Fruit fly (Drosophila melanogaster) whole organism, prepupa: ENCODE measurements around the gene E5.
A peak's percentile ranks its signal among the peaks of the same experiment; 100 is the strongest.

ENCODE experiments used
- CG10631 ChIP-seq: fragments of 200-800 bp; sonication (Bioruptor generic); optimal IDR thresholded peaks from 2 replicates; lab custom pipeline; 2016; ENCODE audit warnings: missing biosample characterization, missing genetic modification characterization
- CG11762 ChIP-seq: fragments of 200-800 bp; sonication (Bioruptor generic); optimal IDR thresholded peaks from 3 replicates; lab custom pipeline; 2016; ENCODE audit warnings: missing biosample characterization, missing genetic modification characterization; ENCODE audit not compliant: insufficient read depth
- CG11902 ChIP-seq: fragments of 200-800 bp; sonication (Bioruptor generic); optimal IDR thresholded peaks from 3 replicates; lab custom pipeline; 2016; ENCODE audit warnings: missing biosample characterization, missing genetic modification characterization
- CG15336 ChIP-seq: fragments of 200-800 bp; sonication (Bioruptor generic); IDR thresholded peaks from 2 replicates; pipeline ENCODE4 v1.3.6; 2022; ENCODE audit warnings: missing biosample characterization, missing genetic modification characterization
- CG16779 ChIP-seq: fragments of 200-800 bp; sonication (Bioruptor generic); optimal IDR thresholded peaks from 3 replicates; lab custom pipeline; 2017; ENCODE audit warnings: missing biosample characterization, mild to moderate bottlenecking, missing genetic modification characterization
- CG3032 ChIP-seq: fragments of 200-800 bp; optimal IDR thresholded peaks from 2 replicates; lab custom pipeline; 2019; ENCODE audit warnings: missing biosample characterization, mild to moderate bottlenecking, missing genetic modification characterization, moderate library complexity
- CG31627 ChIP-seq: fragments of 200-800 bp; sonication (Bioruptor generic); optimal IDR thresholded peaks from 3 replicates; lab custom pipeline; 2016; ENCODE audit warnings: missing biosample characterization, missing genetic modification characterization
- CG32006 ChIP-seq: fragments of 200-800 bp; sonication (Bioruptor generic); optimal IDR thresholded peaks from 3 replicates; lab custom pipeline; 2017; ENCODE audit warnings: missing biosample characterization, mild to moderate bottlenecking, missing genetic modification characterization
- CG4318 ChIP-seq: fragments of 200-800 bp; sonication (Bioruptor generic); optimal IDR thresholded peaks from 3 replicates; lab custom pipeline; 2017; ENCODE audit warnings: missing biosample characterization, mild to moderate bottlenecking, missing genetic modification characterization
- CG6163 ChIP-seq: fragments of 200-800 bp; sonication (Bioruptor generic); IDR thresholded peaks from 3 replicates; pipeline ENCODE4 v1.3.6; 2022; ENCODE audit warnings: missing biosample characterization, missing genetic modification characterization
- CG6792 ChIP-seq: fragments of 200-800 bp; sonication (Bioruptor generic); optimal IDR thresholded peaks from 3 replicates; lab custom pipeline; 2016; ENCODE audit warnings: missing biosample characterization, missing genetic modification characterization
- CG8119 ChIP-seq: fragments of 200-800 bp; sonication (Bioruptor generic); IDR thresholded peaks from 3 replicates; pipeline ENCODE4 v1.3.6; 2022; ENCODE audit warnings: missing biosample characterization, missing genetic modification characterization
- CG8319 ChIP-seq: fragments of 200-800 bp; sonication (Bioruptor generic); optimal IDR thresholded peaks from 3 replicates; lab custom pipeline; 2016; ENCODE audit warnings: missing biosample characterization, missing genetic modification characterization
- CG8632 ChIP-seq: fragments of 200-800 bp; sonication (Bioruptor generic); optimal IDR thresholded peaks from 3 replicates; lab custom pipeline; 2016; ENCODE audit warnings: missing biosample characterization, missing genetic modification characterization
- CG9139 ChIP-seq: fragments of 200-800 bp; sonication (Bioruptor generic); optimal IDR thresholded peaks from 3 replicates; lab custom pipeline; 2017; ENCODE audit warnings: missing biosample characterization, mild to moderate bottlenecking, missing genetic modification characterization
- Eip78C ChIP-seq: fragments of 200-800 bp; sonication (Bioruptor generic); peaks from one replicate; lab custom pipeline; 2016; ENCODE audit warnings: missing biosample characterization, missing genetic modification characterization
- Eip93F ChIP-seq: fragments of 200-800 bp; sonication (Bioruptor generic); optimal IDR thresholded peaks from 2 replicates; lab custom pipeline; 2016; ENCODE audit warnings: missing biosample characterization, mild to moderate bottlenecking, missing genetic modification characterization
- Ets21C ChIP-seq: fragments of 200-800 bp; sonication (Bioruptor generic); optimal IDR thresholded peaks from 3 replicates; lab custom pipeline; 2016; ENCODE audit warnings: missing biosample characterization, missing genetic modification characterization
- Hr38 ChIP-seq: sonication (Bioruptor generic); optimal IDR thresholded peaks from 2 replicates; lab custom pipeline; 2016; ENCODE audit warnings: missing biosample characterization, missing genetic modification characterization
- Hr39 ChIP-seq: fragments of 200-800 bp; sonication (Bioruptor generic); optimal IDR thresholded peaks from 2 replicates; lab custom pipeline; 2016; ENCODE audit warnings: missing biosample characterization, missing genetic modification characterization
- Hr4 ChIP-seq: fragments of 200-800 bp; sonication (Bioruptor generic); optimal IDR thresholded peaks from 3 replicates; lab custom pipeline; 2016; ENCODE audit warnings: missing biosample characterization, missing genetic modification characterization
- Lpt ChIP-seq: fragments of 200-800 bp; sonication (Bioruptor generic); optimal IDR thresholded peaks from 3 replicates; lab custom pipeline; 2016; ENCODE audit warnings: missing biosample characterization, missing genetic modification characterization
- Met ChIP-seq: fragments of 200-800 bp; sonication (Bioruptor generic); optimal IDR thresholded peaks from 3 replicates; lab custom pipeline; 2016; ENCODE audit warnings: missing biosample characterization, missing genetic modification characterization
- OdsH ChIP-seq: fragments of 200-800 bp; sonication (Bioruptor generic); optimal IDR thresholded peaks from 3 replicates; lab custom pipeline; 2016; ENCODE audit warnings: missing biosample characterization, missing genetic modification characterization
- Smox ChIP-seq: fragments of 200-800 bp; sonication (Bioruptor generic); optimal IDR thresholded peaks from 3 replicates; lab custom pipeline; 2016; ENCODE audit warnings: missing biosample characterization, missing genetic modification characterization
- Sox102F ChIP-seq: fragments of 200-800 bp; sonication (Bioruptor generic); optimal IDR thresholded peaks from 2 replicates; lab custom pipeline; 2016; ENCODE audit warnings: missing biosample characterization, mild to moderate bottlenecking, missing genetic modification characterization
- Sox15 ChIP-seq: fragments of 200-800 bp; sonication (Bioruptor generic); optimal IDR thresholded peaks from 3 replicates; lab custom pipeline; 2016; ENCODE audit warnings: missing biosample characterization, missing genetic modification characterization
- achi ChIP-seq: fragments of 200-800 bp; sonication (Bioruptor generic); optimal IDR thresholded peaks from 3 replicates; lab custom pipeline; 2016; ENCODE audit warnings: missing biosample characterization, missing genetic modification characterization
- acj6 ChIP-seq: fragments of 200-800 bp; sonication (Bioruptor generic); optimal IDR thresholded peaks from 3 replicates; lab custom pipeline; 2016; ENCODE audit warnings: missing biosample characterization, missing genetic modification characterization
- cyc ChIP-seq: fragments of 200-800 bp; sonication (Bioruptor generic); optimal IDR thresholded peaks from 3 replicates; lab custom pipeline; 2016; ENCODE audit warnings: missing biosample characterization, missing genetic modification characterization
- dac ChIP-seq: fragments of 200-800 bp; sonication (Bioruptor generic); optimal IDR thresholded peaks from 2 replicates; lab custom pipeline; 2017; ENCODE audit warnings: missing biosample characterization, mild to moderate bottlenecking, missing genetic modification characterization
- eg ChIP-seq: fragments of 200-800 bp; sonication (Bioruptor generic); IDR thresholded peaks from 3 replicates; pipeline ENCODE4 v1.3.6; 2022; ENCODE audit warnings: missing biosample characterization, missing genetic modification characterization
- esn ChIP-seq: fragments of 200-800 bp; sonication (Bioruptor generic); optimal IDR thresholded peaks from 2 replicates; lab custom pipeline; 2016; ENCODE audit warnings: missing biosample characterization, mild to moderate bottlenecking, missing genetic modification characterization, moderate library complexity
- fd59A ChIP-seq: fragments of 200-800 bp; sonication (Bioruptor generic); optimal IDR thresholded peaks from 2 replicates; lab custom pipeline; 2017; ENCODE audit warnings: missing biosample characterization, mild to moderate bottlenecking, missing genetic modification characterization, missing genetic modification reagents
- fd85E ChIP-seq: fragments of 200-800 bp; sonication (Bioruptor generic); optimal IDR thresholded peaks from 3 replicates; lab custom pipeline; 2016; ENCODE audit warnings: missing biosample characterization, missing genetic modification characterization
- fkh ChIP-seq: fragments of 200-800 bp; sonication (Bioruptor generic); optimal IDR thresholded peaks from 3 replicates; lab custom pipeline; 2017; ENCODE audit warnings: missing biosample characterization, mild to moderate bottlenecking, missing genetic modification characterization, moderate library complexity
- lz ChIP-seq: fragments of 200-800 bp; sonication (Bioruptor generic); optimal IDR thresholded peaks from 3 replicates; lab custom pipeline; 2016; ENCODE audit warnings: missing biosample characterization, missing genetic modification characterization
- net ChIP-seq: fragments of 200-800 bp; sonication (Bioruptor generic); optimal IDR thresholded peaks from 3 replicates; lab custom pipeline; 2016; ENCODE audit warnings: missing biosample characterization, missing genetic modification characterization
- pdm3 ChIP-seq: fragments of 200-800 bp; sonication (Bioruptor generic); optimal IDR thresholded peaks from 3 replicates; lab custom pipeline; 2016; ENCODE audit warnings: missing biosample characterization, missing genetic modification characterization
- salr ChIP-seq, 2 experiments: fragments of 200-800 bp; sonication (Bioruptor generic); optimal IDR thresholded peaks; 3 replicates each; lab custom pipeline; 2016 to 2018; ENCODE audit warnings: missing biosample characterization in 2 of 2, missing genetic modification characterization in 2 of 2, mild to moderate bottlenecking in 1 of 2
- svp ChIP-seq: fragments of 200-800 bp; sonication (Bioruptor generic); peaks from one replicate; lab custom pipeline; 2016; ENCODE audit warnings: missing biosample characterization, missing genetic modification characterization
- topi ChIP-seq: fragments of 200-800 bp; sonication (Bioruptor generic); optimal IDR thresholded peaks from 3 replicates; lab custom pipeline; 2016; ENCODE audit warnings: missing biosample characterization, missing genetic modification characterization

The E5 gene

dm6 chr3R:13822602-13823220 lies 52.0 kb downstream of the E5 start:
- peak; percentile 33 for TF ChIP-seq Hr39 (GFP tag; lab: Kevin White, UChicago)
- TF ChIP-seq net (GFP tag; lab: Kevin White, UChicago): peak; percentile 6
- TF ChIP-seq CG8119 (GFP tag; lab: Robert Waterston, UW): no peak; the same call in 2 of the 3 replicates
- TF ChIP-seq salr (GFP tag; optimal IDR thresholded peaks at IDR 0.05; lab: Kevin White, UChicago): peak in 1 of 2 experiments; percentile 3
- TF ChIP-seq fd59A (GFP tag; lab: Kevin White, UChicago): no peak
- no peak for TF ChIP-seq CG11902 (GFP tag; lab: Kevin White, UChicago)
- TF ChIP-seq CG31627 (GFP tag; lab: Kevin White, UChicago): peak; percentile 48
- peak; percentile 12 for TF ChIP-seq achi
- peak; percentile 40 for TF ChIP-seq Smox (GFP tag; lab: Kevin White, UChicago)
- TF ChIP-seq CG6792: no peak
- TF ChIP-seq esn (GFP tag; lab: Kevin White, UChicago): peak; percentile 42
- peak; percentile 40 for TF ChIP-seq pdm3 (GFP tag; lab: Kevin White, UChicago)
- peak; percentile 45 for TF ChIP-seq Sox102F (GFP tag; lab: Kevin White, UChicago)
- peak; percentile 45; the same call in 1 of the 2 replicates for TF ChIP-seq CG15336 (GFP tag; lab: Robert Waterston, UW)
- peak; percentile 79 for TF ChIP-seq svp (GFP tag; lab: Kevin White, UChicago)
- peak; percentile 55 for TF ChIP-seq Hr4 (GFP tag; lab: Kevin White, UChicago)
- no peak for TF ChIP-seq CG4318
- 0 out of 3 replicates have a peak, but pooled peaks have one; percentile 17 for TF ChIP-seq CG6163 (GFP tag; lab: Robert Waterston, UW)
- no peak for TF ChIP-seq CG9139 (GFP tag; lab: Kevin White, UChicago)
- TF ChIP-seq fkh: no peak
- TF ChIP-seq Eip78C (GFP tag; lab: Kevin White, UChicago): peak; percentile 85
- TF ChIP-seq topi: peak; percentile 36
- no peak for TF ChIP-seq CG16779 (tag; lab: Kevin White, UChicago)
- peak; percentile 4 for TF ChIP-seq cyc (GFP tag; lab: Kevin White, UChicago)
- peak; percentile 36 for TF ChIP-seq acj6 (GFP tag; lab: Kevin White, UChicago)
- TF ChIP-seq OdsH: peak; percentile 40
- TF ChIP-seq CG8632 (GFP tag; lab: Kevin White, UChicago): peak; percentile 5
- no peak for TF ChIP-seq Lpt (GFP tag; lab: Kevin White, UChicago)
- no peak for TF ChIP-seq Eip93F (GFP tag; lab: Kevin White, UChicago)
- TF ChIP-seq CG32006 (GFP tag; lab: Kevin White, UChicago): peak; percentile 60
- TF ChIP-seq fd85E (GFP tag; lab: Kevin White, UChicago): no peak
- no peak for TF ChIP-seq Ets21C
- peak; percentile 54 for TF ChIP-seq Met (GFP tag; lab: Kevin White, UChicago)
- TF ChIP-seq, all 60 proteins: peak for 21

- TF ChIP-seq fkh (peak; percentile 83), CG15336 (GFP tag; lab: Robert Waterston, UW) (no peak)
Measured at dm6 chr3R:13820483-13820882, 54.2 kb downstream of the E5 start.

dm6 chr3R:13819037-13819436 lies 55.7 kb downstream of the E5 start:
- no peak for TF ChIP-seq dac (GFP tag; lab: Kevin White, UChicago)
- no peak for TF ChIP-seq Hr38 (GFP tag; lab: Kevin White, UChicago)
- no peak for TF ChIP-seq CG3032 (tag; lab: Kevin White, UChicago)
- TF ChIP-seq CG10631: no peak
- no peak for TF ChIP-seq CG31627 (GFP tag; lab: Kevin White, UChicago)
- no peak for TF ChIP-seq lz (GFP tag; lab: Kevin White, UChicago)
- TF ChIP-seq CG8319 (GFP tag; lab: Kevin White, UChicago): no peak
- TF ChIP-seq CG11762 (GFP tag; lab: Kevin White, UChicago): no peak
- no peak for TF ChIP-seq topi
- TF ChIP-seq Met (GFP tag; lab: Kevin White, UChicago): no peak
- TF ChIP-seq net (GFP tag; lab: Kevin White, UChicago): no peak
- TF ChIP-seq acj6 (GFP tag; lab: Kevin White, UChicago): no peak
- TF ChIP-seq fkh: peak; percentile 78
- no peak for TF ChIP-seq Sox15 (GFP tag; lab: Kevin White, UChicago)
- TF ChIP-seq eg: no peak
- 0 out of 3 replicates have a peak, but pooled peaks have one; percentile 12 for TF ChIP-seq CG8119 (GFP tag; lab: Robert Waterston, UW)
